Fruit fly (Drosophila melanogaster) whole organism, embryonic: ENCODE data around the gene CG12206.

Experiments
- CG10274 ChIP-seq: fragments of 200-800 bp; sonication (Bioruptor generic); optimal IDR thresholded peaks from 3 replicates; lab custom pipeline; 2017; ENCODE audit warnings: missing biosample characterization, mild to moderate bottlenecking, missing genetic modification characterization
- CG13287 ChIP-seq: fragments of 200-800 bp; sonication (Bioruptor generic); IDR thresholded peaks from 2 replicates; pipeline ENCODE4 v1.3.6; 2022; ENCODE audit warnings: missing biosample characterization, missing genetic modification characterization; ENCODE audit not compliant: partially characterized antibody
- CG14710 ChIP-seq: fragments of 200-800 bp; sonication (Bioruptor generic); optimal IDR thresholded peaks from 3 replicates; lab custom pipeline; 2019; ENCODE audit warnings: missing biosample characterization, mild to moderate bottlenecking, missing genetic modification characterization, moderate library complexity
- CG18599 ChIP-seq: fragments of 200-800 bp; sonication (Bioruptor generic); optimal IDR thresholded peaks from 3 replicates; lab custom pipeline; 2017; ENCODE audit warnings: missing biosample characterization, missing genetic modification characterization, mild to moderate bottlenecking, moderate library complexity, missing genetic modification reagents
- CG32772 ChIP-seq: fragments of 200-800 bp; sonication (Bioruptor generic); IDR thresholded peaks from 2 replicates; pipeline ENCODE4 v1.3.6; 2022; ENCODE audit warnings: missing biosample characterization, missing genetic modification characterization
- CG34224 ChIP-seq: fragments of 200-800 bp; sonication (Bioruptor generic); IDR thresholded peaks from 3 replicates; pipeline ENCODE4 v1.3.6; 2022; ENCODE audit warnings: missing biosample characterization, missing genetic modification characterization; ENCODE audit not compliant: partially characterized antibody
- Dip2 ChIP-seq: fragments of 200-800 bp; sonication (Bioruptor generic); IDR thresholded peaks from 2 replicates; pipeline ENCODE4 v1.3.6; 2022; ENCODE audit warnings: missing biosample characterization, missing genetic modification characterization
- onecut ChIP-seq: fragments of 200-800 bp; sonication (Bioruptor generic); IDR thresholded peaks from 2 replicates; pipeline ENCODE4 v1.3.6; 2022; ENCODE audit warnings: missing biosample characterization, missing genetic modification characterization
- stc ChIP-seq: fragments of 200-800 bp; sonication (Bioruptor generic); IDR thresholded peaks from 2 replicates; pipeline ENCODE4 v1.3.6; 2022; ENCODE audit warnings: missing biosample characterization, missing genetic modification characterization

DNA sequence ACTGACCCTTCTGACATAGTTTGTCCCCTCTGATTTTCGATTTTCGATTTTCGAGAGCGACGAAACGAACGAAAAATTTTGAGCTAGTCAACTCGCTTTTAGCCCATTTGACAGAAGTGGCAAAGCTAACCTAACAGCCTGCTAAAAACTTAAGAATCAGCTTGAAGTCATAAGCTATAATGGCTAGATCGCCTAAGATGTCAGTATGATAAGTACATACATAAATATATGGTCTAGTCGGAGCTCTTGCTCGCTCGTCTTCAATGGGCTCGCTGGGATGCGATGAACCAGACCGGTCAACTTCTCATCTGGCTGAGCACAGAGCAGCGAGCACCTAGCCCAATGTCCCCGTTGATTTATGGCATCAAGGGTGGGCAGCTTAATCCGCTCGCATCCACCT lies 38.6 kb downstream of the CG12206 start, which contains the start of gene CG14269:
- TF ChIP-seq CG18599 (GFP tag; lab: Kevin White, UChicago) (no peak), CG14710 (tag; lab: Kevin White, UChicago) (no peak), CG34224 (GFP tag; lab: Robert Waterston, UW) (no peak), CG13287 (GFP tag; lab: Robert Waterston, UW) (no peak), stc (GFP tag; lab: Robert Waterston, UW) (no peak), onecut (GFP tag; lab: Robert Waterston, UW) (no peak), Dip2 (GFP tag; lab: Robert Waterston, UW) (no peak), CG10274 (no peak), CG32772 (GFP tag; lab: Robert Waterston, UW) (no peak)
